Worm (Caenorhabditis elegans): ENCODE measurements around the gene clec-45.

DNA sequence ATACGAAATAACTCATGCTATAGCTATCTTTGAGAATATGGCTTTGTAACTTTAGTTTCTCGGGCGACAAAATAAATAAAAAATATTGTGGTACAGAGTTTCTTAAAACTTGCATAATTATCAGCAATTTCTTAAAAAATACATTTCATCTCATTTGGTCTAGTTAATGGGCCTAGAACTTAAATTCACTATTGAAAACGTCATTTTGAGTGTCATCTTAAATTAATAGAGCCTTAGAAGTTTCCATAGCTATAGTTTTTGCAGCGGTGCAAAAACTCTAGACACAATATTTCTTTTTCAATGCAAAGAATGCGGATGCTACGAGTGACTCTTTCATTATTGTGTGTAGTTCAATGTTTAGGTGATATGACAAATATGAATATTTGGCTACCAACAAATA lies 25.9 kb upstream of the clec-45 start, which contains the start of gene clec-215:
- TF ChIP-seq W03F9.2 (tag; optimal IDR thresholded peaks at IDR 0.05), result no peak
- no peak for TF ChIP-seq him-1 (tag; optimal IDR thresholded peaks at IDR 0.05)
